Fruit fly (Drosophila melanogaster) whole organism, prepupa: ENCODE measurements around the gene IP3K2.

ENCODE experiments used
- Blimp-1 ChIP-seq: fragments of 200-800 bp; sonication (Bioruptor generic); optimal IDR thresholded peaks from 3 replicates; lab custom pipeline; 2017; ENCODE audit warnings: missing biosample characterization, missing genetic modification characterization, mild to moderate bottlenecking, moderate library complexity, missing genetic modification reagents
- CG10669 ChIP-seq: fragments of 200-800 bp; sonication (Bioruptor generic); optimal IDR thresholded peaks from 3 replicates; lab custom pipeline; 2018; ENCODE audit warnings: missing biosample characterization, mild to moderate bottlenecking, missing genetic modification characterization, moderate library complexity
- CG11294 ChIP-seq: fragments of 200-800 bp; sonication (Bioruptor generic); IDR thresholded peaks from 2 replicates; pipeline ENCODE4 v1.3.6; 2022; ENCODE audit warnings: missing biosample characterization, missing genetic modification characterization
- CG11762 ChIP-seq: fragments of 200-800 bp; sonication (Bioruptor generic); optimal IDR thresholded peaks from 3 replicates; lab custom pipeline; 2016; ENCODE audit warnings: missing biosample characterization, missing genetic modification characterization; ENCODE audit not compliant: insufficient read depth
- CG11902 ChIP-seq: fragments of 200-800 bp; sonication (Bioruptor generic); optimal IDR thresholded peaks from 3 replicates; lab custom pipeline; 2016; ENCODE audit warnings: missing biosample characterization, missing genetic modification characterization
- CG15336 ChIP-seq: fragments of 200-800 bp; sonication (Bioruptor generic); IDR thresholded peaks from 2 replicates; pipeline ENCODE4 v1.3.6; 2022; ENCODE audit warnings: missing biosample characterization, missing genetic modification characterization
- CG1621 ChIP-seq: fragments of 200-800 bp; sonication (Bioruptor generic); optimal IDR thresholded peaks from 3 replicates; lab custom pipeline; 2018; ENCODE audit warnings: missing biosample characterization, mild to moderate bottlenecking, missing genetic modification characterization
- CG16779 ChIP-seq: fragments of 200-800 bp; sonication (Bioruptor generic); optimal IDR thresholded peaks from 3 replicates; lab custom pipeline; 2017; ENCODE audit warnings: missing biosample characterization, mild to moderate bottlenecking, missing genetic modification characterization
- CG3032 ChIP-seq: fragments of 200-800 bp; optimal IDR thresholded peaks from 2 replicates; lab custom pipeline; 2019; ENCODE audit warnings: missing biosample characterization, mild to moderate bottlenecking, missing genetic modification characterization, moderate library complexity
- CG31627 ChIP-seq: fragments of 200-800 bp; sonication (Bioruptor generic); optimal IDR thresholded peaks from 3 replicates; lab custom pipeline; 2016; ENCODE audit warnings: missing biosample characterization, missing genetic modification characterization
- CG32006 ChIP-seq: fragments of 200-800 bp; sonication (Bioruptor generic); optimal IDR thresholded peaks from 3 replicates; lab custom pipeline; 2017; ENCODE audit warnings: missing biosample characterization, mild to moderate bottlenecking, missing genetic modification characterization
- CG34406 ChIP-seq: fragments of 200-800 bp; sonication (Bioruptor generic); optimal IDR thresholded peaks from 3 replicates; lab custom pipeline; 2016; ENCODE audit warnings: missing biosample characterization, missing genetic modification characterization
- CG3919 ChIP-seq: fragments of 200-800 bp; sonication (Bioruptor generic); optimal IDR thresholded peaks from 3 replicates; lab custom pipeline; 2016; ENCODE audit warnings: missing biosample characterization, missing genetic modification characterization
- CG4318 ChIP-seq: fragments of 200-800 bp; sonication (Bioruptor generic); optimal IDR thresholded peaks from 3 replicates; lab custom pipeline; 2017; ENCODE audit warnings: missing biosample characterization, mild to moderate bottlenecking, missing genetic modification characterization
- CG6163 ChIP-seq: fragments of 200-800 bp; sonication (Bioruptor generic); IDR thresholded peaks from 3 replicates; pipeline ENCODE4 v1.3.6; 2022; ENCODE audit warnings: missing biosample characterization, missing genetic modification characterization
- CG6792 ChIP-seq: fragments of 200-800 bp; sonication (Bioruptor generic); optimal IDR thresholded peaks from 3 replicates; lab custom pipeline; 2016; ENCODE audit warnings: missing biosample characterization, missing genetic modification characterization
- CG6808 ChIP-seq: fragments of 200-800 bp; sonication (Bioruptor generic); optimal IDR thresholded peaks from 3 replicates; lab custom pipeline; 2017; ENCODE audit warnings: missing biosample characterization, missing genetic modification characterization, mild to moderate bottlenecking, moderate library complexity, missing genetic modification reagents
- CG6854 ChIP-seq: fragments of 200-800 bp; sonication (Bioruptor generic); optimal IDR thresholded peaks from 2 replicates; lab custom pipeline; 2017; ENCODE audit warnings: missing biosample characterization, mild to moderate bottlenecking, missing genetic modification characterization
- CG7368 ChIP-seq: fragments of 200-800 bp; sonication (Bioruptor generic); optimal IDR thresholded peaks from 3 replicates; lab custom pipeline; 2016; ENCODE audit warnings: missing biosample characterization, missing genetic modification characterization
- CG8119 ChIP-seq: fragments of 200-800 bp; sonication (Bioruptor generic); IDR thresholded peaks from 3 replicates; pipeline ENCODE4 v1.3.6; 2022; ENCODE audit warnings: missing biosample characterization, missing genetic modification characterization
- CG8319 ChIP-seq: fragments of 200-800 bp; sonication (Bioruptor generic); optimal IDR thresholded peaks from 3 replicates; lab custom pipeline; 2016; ENCODE audit warnings: missing biosample characterization, missing genetic modification characterization
- CG8632 ChIP-seq: fragments of 200-800 bp; sonication (Bioruptor generic); optimal IDR thresholded peaks from 3 replicates; lab custom pipeline; 2016; ENCODE audit warnings: missing biosample characterization, missing genetic modification characterization
- CG9139 ChIP-seq: fragments of 200-800 bp; sonication (Bioruptor generic); optimal IDR thresholded peaks from 3 replicates; lab custom pipeline; 2017; ENCODE audit warnings: missing biosample characterization, mild to moderate bottlenecking, missing genetic modification characterization
- Eip75B ChIP-seq: fragments of 200-800 bp; sonication (Bioruptor generic); optimal IDR thresholded peaks from 3 replicates; lab custom pipeline; 2016; ENCODE audit warnings: missing biosample characterization, missing genetic modification characterization
- Eip93F ChIP-seq: fragments of 200-800 bp; sonication (Bioruptor generic); optimal IDR thresholded peaks from 2 replicates; lab custom pipeline; 2016; ENCODE audit warnings: missing biosample characterization, mild to moderate bottlenecking, missing genetic modification characterization
- Ets21C ChIP-seq: fragments of 200-800 bp; sonication (Bioruptor generic); optimal IDR thresholded peaks from 3 replicates; lab custom pipeline; 2016; ENCODE audit warnings: missing biosample characterization, missing genetic modification characterization
- Gug ChIP-seq: fragments of 200-800 bp; sonication (Bioruptor generic); IDR thresholded peaks from 2 replicates; pipeline ENCODE4 v1.3.6; 2022; ENCODE audit warnings: missing biosample characterization, missing genetic modification characterization
- Hr38 ChIP-seq: sonication (Bioruptor generic); optimal IDR thresholded peaks from 2 replicates; lab custom pipeline; 2016; ENCODE audit warnings: missing biosample characterization, missing genetic modification characterization
- Hr39 ChIP-seq: fragments of 200-800 bp; sonication (Bioruptor generic); optimal IDR thresholded peaks from 2 replicates; lab custom pipeline; 2016; ENCODE audit warnings: missing biosample characterization, missing genetic modification characterization
- Hr4 ChIP-seq: fragments of 200-800 bp; sonication (Bioruptor generic); optimal IDR thresholded peaks from 3 replicates; lab custom pipeline; 2016; ENCODE audit warnings: missing biosample characterization, missing genetic modification characterization
- Lpt ChIP-seq: fragments of 200-800 bp; sonication (Bioruptor generic); optimal IDR thresholded peaks from 3 replicates; lab custom pipeline; 2016; ENCODE audit warnings: missing biosample characterization, missing genetic modification characterization
- Met ChIP-seq: fragments of 200-800 bp; sonication (Bioruptor generic); optimal IDR thresholded peaks from 3 replicates; lab custom pipeline; 2016; ENCODE audit warnings: missing biosample characterization, missing genetic modification characterization
- OdsH ChIP-seq: fragments of 200-800 bp; sonication (Bioruptor generic); optimal IDR thresholded peaks from 3 replicates; lab custom pipeline; 2016; ENCODE audit warnings: missing biosample characterization, missing genetic modification characterization
- Smox ChIP-seq: fragments of 200-800 bp; sonication (Bioruptor generic); optimal IDR thresholded peaks from 3 replicates; lab custom pipeline; 2016; ENCODE audit warnings: missing biosample characterization, missing genetic modification characterization
- Sox102F ChIP-seq: fragments of 200-800 bp; sonication (Bioruptor generic); optimal IDR thresholded peaks from 2 replicates; lab custom pipeline; 2016; ENCODE audit warnings: missing biosample characterization, mild to moderate bottlenecking, missing genetic modification characterization
- Sox14 ChIP-seq: fragments of 200-800 bp; sonication (Bioruptor generic); optimal IDR thresholded peaks from 3 replicates; lab custom pipeline; 2016; ENCODE audit warnings: missing biosample characterization, missing genetic modification characterization
- Sox15 ChIP-seq: fragments of 200-800 bp; sonication (Bioruptor generic); optimal IDR thresholded peaks from 3 replicates; lab custom pipeline; 2016; ENCODE audit warnings: missing biosample characterization, missing genetic modification characterization
- achi ChIP-seq: fragments of 200-800 bp; sonication (Bioruptor generic); optimal IDR thresholded peaks from 3 replicates; lab custom pipeline; 2016; ENCODE audit warnings: missing biosample characterization, missing genetic modification characterization
- acj6 ChIP-seq: fragments of 200-800 bp; sonication (Bioruptor generic); optimal IDR thresholded peaks from 3 replicates; lab custom pipeline; 2016; ENCODE audit warnings: missing biosample characterization, missing genetic modification characterization
- cyc ChIP-seq: fragments of 200-800 bp; sonication (Bioruptor generic); optimal IDR thresholded peaks from 3 replicates; lab custom pipeline; 2016; ENCODE audit warnings: missing biosample characterization, missing genetic modification characterization
- dsx ChIP-seq: fragments of 200-800 bp; optimal IDR thresholded peaks from 3 replicates; lab custom pipeline; 2019; ENCODE audit warnings: missing biosample characterization, mild to moderate bottlenecking, missing genetic modification characterization, moderate library complexity; ENCODE audit not compliant: poor library complexity, severe bottlenecking
- eg ChIP-seq: fragments of 200-800 bp; sonication (Bioruptor generic); IDR thresholded peaks from 3 replicates; pipeline ENCODE4 v1.3.6; 2022; ENCODE audit warnings: missing biosample characterization, missing genetic modification characterization
- esn ChIP-seq: fragments of 200-800 bp; sonication (Bioruptor generic); optimal IDR thresholded peaks from 2 replicates; lab custom pipeline; 2016; ENCODE audit warnings: missing biosample characterization, mild to moderate bottlenecking, missing genetic modification characterization, moderate library complexity
- fd59A ChIP-seq: fragments of 200-800 bp; sonication (Bioruptor generic); optimal IDR thresholded peaks from 2 replicates; lab custom pipeline; 2017; ENCODE audit warnings: missing biosample characterization, mild to moderate bottlenecking, missing genetic modification characterization, missing genetic modification reagents
- fd85E ChIP-seq: fragments of 200-800 bp; sonication (Bioruptor generic); optimal IDR thresholded peaks from 3 replicates; lab custom pipeline; 2016; ENCODE audit warnings: missing biosample characterization, missing genetic modification characterization
- fkh ChIP-seq: fragments of 200-800 bp; sonication (Bioruptor generic); optimal IDR thresholded peaks from 3 replicates; lab custom pipeline; 2017; ENCODE audit warnings: missing biosample characterization, mild to moderate bottlenecking, missing genetic modification characterization, moderate library complexity
- lz ChIP-seq: fragments of 200-800 bp; sonication (Bioruptor generic); optimal IDR thresholded peaks from 3 replicates; lab custom pipeline; 2016; ENCODE audit warnings: missing biosample characterization, missing genetic modification characterization
- salr ChIP-seq, 2 experiments: fragments of 200-800 bp; sonication (Bioruptor generic); optimal IDR thresholded peaks; 3 replicates each; lab custom pipeline; 2016 to 2018; ENCODE audit warnings: missing biosample characterization in 2 of 2, missing genetic modification characterization in 2 of 2, mild to moderate bottlenecking in 1 of 2
- spab ChIP-seq: fragments of 200-800 bp; sonication (Bioruptor generic); optimal IDR thresholded peaks from 2 replicates; lab custom pipeline; 2017; ENCODE audit warnings: missing biosample characterization, mild to moderate bottlenecking, missing genetic modification characterization, missing genetic modification reagents
- svp ChIP-seq: fragments of 200-800 bp; sonication (Bioruptor generic); peaks from one replicate; lab custom pipeline; 2016; ENCODE audit warnings: missing biosample characterization, missing genetic modification characterization
- topi ChIP-seq: fragments of 200-800 bp; sonication (Bioruptor generic); optimal IDR thresholded peaks from 3 replicates; lab custom pipeline; 2016; ENCODE audit warnings: missing biosample characterization, missing genetic modification characterization
- vri ChIP-seq: fragments of 200-800 bp; sonication (Bioruptor generic); optimal IDR thresholded peaks from 3 replicates; lab custom pipeline; 2016; ENCODE audit warnings: missing biosample characterization, mild to moderate bottlenecking, missing genetic modification characterization

The IP3K2 gene

DNA sequence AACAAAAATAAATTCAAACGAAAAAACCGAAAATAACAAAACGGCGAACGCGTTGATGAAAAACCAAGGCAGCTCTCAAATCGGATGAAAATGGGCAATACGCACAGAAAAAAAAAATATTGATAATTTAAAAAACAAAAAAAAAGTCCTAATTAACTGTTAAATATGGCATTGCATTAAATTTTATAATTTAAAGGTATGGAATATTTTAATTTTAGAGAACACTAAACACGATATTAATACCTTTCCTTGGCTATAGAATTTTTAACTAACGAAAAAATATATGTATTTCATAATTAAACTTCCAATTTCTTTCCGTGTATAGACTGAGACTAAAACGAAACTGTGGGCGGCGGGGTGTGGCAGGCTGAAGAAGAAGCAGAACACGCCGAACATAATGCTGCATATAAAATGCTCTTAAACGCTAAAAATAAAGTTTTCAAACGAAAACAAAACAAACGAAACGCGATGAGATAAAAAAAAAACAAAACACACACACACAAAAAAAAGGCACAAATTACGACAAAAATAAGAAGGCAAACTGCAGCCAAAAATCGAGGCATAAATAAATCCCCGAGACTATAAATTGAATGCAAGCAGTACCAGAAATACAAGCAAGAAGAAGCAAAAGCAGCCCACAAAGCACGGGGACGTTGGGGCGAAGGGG, 28.9 kb upstream of the IP3K2 start:
- peak in 1 of 2 experiments; percentile 59 for TF ChIP-seq salr (GFP tag; optimal IDR thresholded peaks at IDR 0.05; lab: Kevin White, UChicago)
- no peak for TF ChIP-seq fkh (GFP tag; lab: Kevin White, UChicago)
- TF ChIP-seq lz (GFP tag; lab: Kevin White, UChicago), result no peak
- no peak for TF ChIP-seq CG10669 (GFP tag; lab: Kevin White, UChicago)
- no peak for TF ChIP-seq Smox (GFP tag; lab: Kevin White, UChicago)
- TF ChIP-seq Hr4, result peak; percentile 45
- no peak for TF ChIP-seq CG11762 (GFP tag; lab: Kevin White, UChicago)
- TF ChIP-seq Hr38, result no peak
- no peak for TF ChIP-seq CG16779 (tag; lab: Kevin White, UChicago)
- TF ChIP-seq acj6, result peak; percentile 39
- peak; percentile 27 for TF ChIP-seq esn (GFP tag; lab: Kevin White, UChicago)
- TF ChIP-seq CG8319 (GFP tag; lab: Kevin White, UChicago), result no peak
- TF ChIP-seq CG11902, result no peak
- peak; percentile 36 for TF ChIP-seq CG34406 (GFP tag; lab: Kevin White, UChicago)
- TF ChIP-seq spab (GFP tag; lab: Kevin White, UChicago), result no peak
- no peak for TF ChIP-seq Sox102F
- TF ChIP-seq CG6163 (GFP tag; lab: Robert Waterston, UW), result peak; percentile 58; the same call in 1 of the 3 replicates
- no peak for TF ChIP-seq Sox14
- TF ChIP-seq CG32006 (GFP tag; lab: Kevin White, UChicago), result peak; percentile 67
- TF ChIP-seq CG7368 (GFP tag; lab: Kevin White, UChicago), result no peak
- no peak for TF ChIP-seq Eip93F (GFP tag; lab: Kevin White, UChicago)
- no peak for TF ChIP-seq CG6792 (GFP tag; lab: Kevin White, UChicago)
- peak; percentile 19; the same call in 1 of the 2 replicates for TF ChIP-seq CG11294 (GFP tag; lab: Robert Waterston, UW)
- TF ChIP-seq CG31627 (GFP tag; lab: Kevin White, UChicago), result no peak
- TF ChIP-seq Blimp-1 (GFP tag; lab: Kevin White, UChicago), result no peak
- no peak for TF ChIP-seq Ets21C (GFP tag; lab: Kevin White, UChicago)
- TF ChIP-seq Gug (GFP tag; lab: Robert Waterston, UW), result no peak
- TF ChIP-seq CG6854 (GFP tag; lab: Kevin White, UChicago), result no peak
- TF ChIP-seq svp (GFP tag; lab: Kevin White, UChicago), result no peak
- TF ChIP-seq dsx (GFP tag; lab: Kevin White, UChicago), result no peak
- no peak for TF ChIP-seq CG9139 (GFP tag; lab: Kevin White, UChicago)
- TF ChIP-seq CG1621 (tag; lab: Kevin White, UChicago), result no peak
- peak; percentile 67 for TF ChIP-seq CG8119 (GFP tag; lab: Robert Waterston, UW)
- TF ChIP-seq vri, result no peak
- TF ChIP-seq Eip75B (GFP tag; lab: Kevin White, UChicago), result peak; percentile 15
- peak; percentile 27 for TF ChIP-seq topi (GFP tag; lab: Kevin White, UChicago)
- peak; percentile 34 for TF ChIP-seq OdsH (GFP tag; lab: Kevin White, UChicago)
- TF ChIP-seq Met (GFP tag; lab: Kevin White, UChicago), result no peak
- TF ChIP-seq CG3032, result peak; percentile 40
- peak; percentile 17 for TF ChIP-seq CG4318
- TF ChIP-seq CG15336 (GFP tag; lab: Robert Waterston, UW), result peak; percentile 53
- no peak for TF ChIP-seq Hr39 (GFP tag; lab: Kevin White, UChicago)
- TF ChIP-seq cyc (GFP tag; lab: Kevin White, UChicago), result peak; percentile 24
- no peak for TF ChIP-seq CG8632 (GFP tag; lab: Kevin White, UChicago)
- TF ChIP-seq fd85E (GFP tag; lab: Kevin White, UChicago), result no peak
- peak; percentile 45 for TF ChIP-seq achi (GFP tag; lab: Kevin White, UChicago)
- TF ChIP-seq Sox15 (GFP tag; lab: Kevin White, UChicago), result no peak
- TF ChIP-seq fd59A (GFP tag; lab: Kevin White, UChicago), result no peak
- TF ChIP-seq CG6808 (GFP tag; lab: Kevin White, UChicago), result peak; percentile 8
- TF ChIP-seq eg (GFP tag; lab: Robert Waterston, UW), result peak; percentile 82
- TF ChIP-seq CG3919 (GFP tag; lab: Kevin White, UChicago), result no peak
- no peak for TF ChIP-seq Lpt (GFP tag; lab: Kevin White, UChicago)
